Fruit fly (Drosophila melanogaster) whole organism, embryonic: ENCODE results near the gene Utx.

Source experiments
- CG10431 ChIP-seq: fragments of 200-800 bp; sonication (Bioruptor generic); optimal IDR thresholded peaks from 3 replicates; lab custom pipeline; 2018; ENCODE audit warnings: missing biosample characterization, mild to moderate bottlenecking, missing genetic modification characterization
- CG1233 ChIP-seq: fragments of 200-800 bp; sonication (Bioruptor generic); optimal IDR thresholded peaks from 4 replicates; lab custom pipeline; 2018; ENCODE audit warnings: missing biosample characterization, mild to moderate bottlenecking, missing genetic modification characterization
- CG12744 ChIP-seq: fragments of 200-800 bp; sonication (Bioruptor generic); optimal IDR thresholded peaks from 2 replicates; lab custom pipeline; 2016; ENCODE audit warnings: missing biosample characterization, missing genetic modification characterization
- CG12769 ChIP-seq: fragments of 200-800 bp; sonication (Bioruptor generic); optimal IDR thresholded peaks from 2 replicates; lab custom pipeline; 2019; ENCODE audit warnings: missing biosample characterization, mild to moderate bottlenecking, missing genetic modification characterization, moderate library complexity
- CG13775 ChIP-seq: fragments of 200-800 bp; sonication (Bioruptor generic); optimal IDR thresholded peaks from 3 replicates; lab custom pipeline; 2017; ENCODE audit warnings: missing biosample characterization, mild to moderate bottlenecking, missing genetic modification characterization
- CG14014 ChIP-seq: fragments of 200-800 bp; sonication (Bioruptor generic); IDR thresholded peaks from 2 replicates; pipeline ENCODE4 v1.3.6; 2022; ENCODE audit warnings: missing biosample characterization, missing genetic modification characterization
- CG14050 ChIP-seq: fragments of 200-800 bp; sonication (Bioruptor generic); IDR thresholded peaks from 3 replicates; pipeline ENCODE4 v1.3.6; 2022; ENCODE audit warnings: missing biosample characterization, missing genetic modification characterization
- CG18011 ChIP-seq: fragments of 200-800 bp; sonication (Bioruptor generic); optimal IDR thresholded peaks from 2 replicates; lab custom pipeline; 2017; ENCODE audit warnings: missing biosample characterization, missing genetic modification characterization, mild to moderate bottlenecking, moderate library complexity, missing genotype
- CG18599 ChIP-seq: fragments of 200-800 bp; sonication (Bioruptor generic); optimal IDR thresholded peaks from 3 replicates; lab custom pipeline; 2017; ENCODE audit warnings: missing biosample characterization, missing genetic modification characterization, mild to moderate bottlenecking, moderate library complexity, missing genetic modification reagents
- CG18764 ChIP-seq: fragments of 200-800 bp; sonication (Bioruptor generic); optimal IDR thresholded peaks from 3 replicates; lab custom pipeline; 2016; ENCODE audit warnings: missing biosample characterization, missing genetic modification characterization
- CG2202 ChIP-seq: fragments of 200-800 bp; sonication (Bioruptor generic); optimal IDR thresholded peaks from 2 replicates; lab custom pipeline; 2018; ENCODE audit warnings: missing biosample characterization, mild to moderate bottlenecking, missing genetic modification characterization
- CG42726 ChIP-seq: fragments of 200-800 bp; sonication (Bioruptor generic); IDR thresholded peaks from 2 replicates; pipeline ENCODE4 v1.3.6; 2022; ENCODE audit warnings: missing biosample characterization, missing genetic modification characterization; ENCODE audit not compliant: partially characterized antibody
- CG4360 ChIP-seq: fragments of 200-800 bp; sonication (Bioruptor generic); IDR thresholded peaks from 2 replicates; pipeline ENCODE4 v1.3.6; 2022; ENCODE audit warnings: missing biosample characterization, missing genetic modification characterization
- CG4617 ChIP-seq: fragments of 200-800 bp; sonication (Bioruptor generic); optimal IDR thresholded peaks from 3 replicates; lab custom pipeline; 2016; ENCODE audit warnings: missing biosample characterization, missing genetic modification characterization, borderline replicate concordance
- CG4820 ChIP-seq: fragments of 200-800 bp; sonication (Bioruptor generic); optimal IDR thresholded peaks from 3 replicates; lab custom pipeline; 2016; ENCODE audit warnings: missing biosample characterization, missing genetic modification characterization
- CG5953 ChIP-seq: fragments of 200-800 bp; sonication (Bioruptor generic); IDR thresholded peaks from 2 replicates; pipeline ENCODE4 v1.3.6; 2022; ENCODE audit warnings: missing biosample characterization, missing genetic modification characterization
- CG7271 ChIP-seq: fragments of 200-800 bp; sonication (Bioruptor generic); optimal IDR thresholded peaks from 2 replicates; lab custom pipeline; 2018; ENCODE audit warnings: missing biosample characterization, mild to moderate bottlenecking, missing genetic modification characterization, moderate library complexity
- CG7372 ChIP-seq: fragments of 200-800 bp; sonication (Bioruptor generic); IDR thresholded peaks from 2 replicates; pipeline ENCODE4 v1.3.6; 2022; ENCODE audit warnings: missing biosample characterization, missing genetic modification characterization
- CG7786 ChIP-seq: fragments of 200-800 bp; sonication (Bioruptor generic); optimal IDR thresholded peaks from 2 replicates; lab custom pipeline; 2016; ENCODE audit warnings: missing biosample characterization, missing genetic modification characterization
- CG8388 ChIP-seq: fragments of 200-800 bp; sonication (Bioruptor generic); optimal IDR thresholded peaks from 2 replicates; lab custom pipeline; 2019; ENCODE audit warnings: missing biosample characterization, mild to moderate bottlenecking, missing genetic modification characterization, moderate library complexity
- Camta ChIP-seq: fragments of 200-800 bp; sonication (Bioruptor generic); optimal IDR thresholded peaks from 2 replicates; lab custom pipeline; 2016; ENCODE audit warnings: missing biosample characterization, missing genetic modification characterization
- D19B ChIP-seq: fragments of 200-800 bp; sonication (Bioruptor generic); optimal IDR thresholded peaks from 2 replicates; lab custom pipeline; 2017; ENCODE audit warnings: missing biosample characterization, mild to moderate bottlenecking, missing genetic modification characterization
- Dfd ChIP-seq, 2 experiments: fragments of >200 bp; optimal IDR thresholded peaks; 2 replicates each; lab custom pipeline; 2017; ENCODE audit warnings: missing biosample characterization in 2 of 2, missing genetic modification characterization in 2 of 2
- Drgx ChIP-seq: fragments of 200-800 bp; sonication (Bioruptor generic); IDR thresholded peaks from 2 replicates; pipeline ENCODE4 v1.3.6; 2022; ENCODE audit warnings: missing biosample characterization, missing genetic modification characterization
- Ets65A ChIP-seq: fragments of 200-800 bp; sonication (Bioruptor generic); peaks from one replicate; lab custom pipeline; 2016; ENCODE audit warnings: missing biosample characterization, missing genetic modification characterization
- Ets97D ChIP-seq: fragments of 200-800 bp; sonication (Bioruptor generic); optimal IDR thresholded peaks from 3 replicates; lab custom pipeline; 2016; ENCODE audit warnings: missing biosample characterization, missing genetic modification characterization
- HLHmδ ChIP-seq: fragments of 200-800 bp; sonication (Bioruptor generic); optimal IDR thresholded peaks from 2 replicates; lab custom pipeline; 2018; ENCODE audit warnings: missing biosample characterization, mild to moderate bottlenecking, missing genetic modification characterization, moderate library complexity
- Kr ChIP-seq: fragments of 200-800 bp; sonication (Bioruptor generic); optimal IDR thresholded peaks from 2 replicates; lab custom pipeline; 2017; ENCODE audit warnings: missing biosample characterization, mild to moderate bottlenecking, missing genetic modification characterization
- Sox100B ChIP-seq: fragments of 200-800 bp; sonication (Bioruptor generic); optimal IDR thresholded peaks from 3 replicates; lab custom pipeline; 2018; ENCODE audit warnings: missing biosample characterization, mild to moderate bottlenecking, missing genetic modification characterization
- Stat92E ChIP-seq, 3 experiments: fragments of >200 bp in 2 of 3; fragments of 200-800 bp in 1 of 3; sonication (Bioruptor generic) in 1 of 3; optimal IDR thresholded peaks; 2 replicates each; lab custom pipeline; 2017 to 2019; ENCODE audit warnings: missing biosample characterization in 3 of 3, missing genetic modification characterization in 3 of 3, mild to moderate bottlenecking in 1 of 3, moderate library complexity in 1 of 3
- Xbp1 ChIP-seq: fragments of 200-800 bp; sonication (Bioruptor generic); optimal IDR thresholded peaks from 3 replicates; lab custom pipeline; 2016; ENCODE audit warnings: missing biosample characterization, mild to moderate bottlenecking, missing genetic modification characterization
- YL-1 ChIP-seq: fragments of 200-800 bp; sonication (Bioruptor generic); optimal IDR thresholded peaks from 3 replicates; lab custom pipeline; 2017; ENCODE audit warnings: missing biosample characterization, mild to moderate bottlenecking, missing genetic modification characterization
- ase ChIP-seq: fragments of 200-800 bp; sonication (Bioruptor generic); IDR thresholded peaks from 3 replicates; pipeline ENCODE4 v1.3.6; 2022; ENCODE audit warnings: missing biosample characterization, missing genetic modification characterization
- caup ChIP-seq: fragments of 200-800 bp; sonication (Bioruptor generic); optimal IDR thresholded peaks from 3 replicates; lab custom pipeline; 2017; ENCODE audit warnings: missing biosample characterization, mild to moderate bottlenecking, missing genetic modification characterization, moderate library complexity; ENCODE audit not compliant: severe bottlenecking
- corto ChIP-seq: fragments of 200-800 bp; sonication (Bioruptor generic); optimal IDR thresholded peaks from 2 replicates; lab custom pipeline; 2016; ENCODE audit warnings: missing biosample characterization, mild to moderate bottlenecking, missing genetic modification characterization, moderate library complexity
- dm ChIP-seq: fragments of 200-800 bp; sonication (Bioruptor generic); optimal IDR thresholded peaks from 3 replicates; lab custom pipeline; 2016; ENCODE audit warnings: missing biosample characterization, missing genetic modification characterization
- kah ChIP-seq: fragments of 200-800 bp; sonication (Bioruptor generic); optimal IDR thresholded peaks from 2 replicates; lab custom pipeline; 2018; ENCODE audit warnings: missing biosample characterization, mild to moderate bottlenecking, missing genetic modification characterization
- klu ChIP-seq: fragments of 200-800 bp; sonication (Bioruptor generic); IDR thresholded peaks from 2 replicates; pipeline ENCODE4 v1.3.6; 2022; ENCODE audit warnings: missing biosample characterization, missing genetic modification characterization
- kni ChIP-seq: fragments of 200-800 bp; sonication (Bioruptor generic); optimal IDR thresholded peaks from 3 replicates; lab custom pipeline; 2017; ENCODE audit warnings: mild to moderate bottlenecking, missing biosample characterization, missing genetic modification reagents, missing genetic modification characterization
- lab ChIP-seq: fragments of 200-800 bp; sonication (Bioruptor generic); optimal IDR thresholded peaks from 3 replicates; lab custom pipeline; 2017; ENCODE audit warnings: missing biosample characterization, missing genetic modification characterization, mild to moderate bottlenecking, moderate library complexity, missing genetic modification reagents
- org-1 ChIP-seq: fragments of 200-800 bp; sonication (Bioruptor generic); optimal IDR thresholded peaks from 2 replicates; lab custom pipeline; 2017; ENCODE audit warnings: missing biosample characterization, missing genetic modification characterization
- pfk ChIP-seq: fragments of 200-800 bp; sonication (Bioruptor generic); optimal IDR thresholded peaks from 2 replicates; lab custom pipeline; 2018; ENCODE audit warnings: missing biosample characterization, mild to moderate bottlenecking, missing genetic modification characterization, moderate library complexity
- psq ChIP-seq: fragments of 200-800 bp; sonication (Bioruptor generic); optimal IDR thresholded peaks from 2 replicates; lab custom pipeline; 2017; ENCODE audit warnings: missing biosample characterization, missing genetic modification characterization
- sc ChIP-seq, 3 experiments: fragments of >200 bp in 2 of 3; fragments of 200-800 bp in 1 of 3; sonication (Bioruptor generic) in 1 of 3; optimal IDR thresholded peaks; 2 replicates in 2 of 3; 3 replicates in 1 of 3; lab custom pipeline; 2017; ENCODE audit warnings: mild to moderate bottlenecking in 1 of 3, missing biosample characterization in 1 of 3, missing genetic modification characterization in 1 of 3, missing genetic modification reagents in 1 of 3
- sr ChIP-seq: fragments of 200-800 bp; sonication (Bioruptor generic); IDR thresholded peaks from 3 replicates; pipeline ENCODE4 v1.3.6; 2022; ENCODE audit warnings: missing biosample characterization, missing genetic modification characterization
- trem ChIP-seq: fragments of 200-800 bp; optimal IDR thresholded peaks from 3 replicates; lab custom pipeline; 2019; ENCODE audit warnings: missing biosample characterization, mild to moderate bottlenecking, missing genetic modification characterization, moderate library complexity
- tup ChIP-seq: fragments of 200-800 bp; sonication (Bioruptor generic); optimal IDR thresholded peaks from 2 replicates; lab custom pipeline; 2016; ENCODE audit warnings: missing biosample characterization, mild to moderate bottlenecking, missing genetic modification characterization, moderate library complexity
- vvl ChIP-seq: fragments of 200-800 bp; sonication (Bioruptor generic); IDR thresholded peaks from 2 replicates; pipeline ENCODE4 v1.3.6; 2022; ENCODE audit warnings: missing biosample characterization, missing genetic modification characterization
- wor ChIP-seq: fragments of 200-800 bp; sonication (Bioruptor generic); IDR thresholded peaks from 2 replicates; pipeline ENCODE4 v1.3.6; 2022; ENCODE audit warnings: missing biosample characterization, missing genetic modification characterization

Gene Utx

DNA sequence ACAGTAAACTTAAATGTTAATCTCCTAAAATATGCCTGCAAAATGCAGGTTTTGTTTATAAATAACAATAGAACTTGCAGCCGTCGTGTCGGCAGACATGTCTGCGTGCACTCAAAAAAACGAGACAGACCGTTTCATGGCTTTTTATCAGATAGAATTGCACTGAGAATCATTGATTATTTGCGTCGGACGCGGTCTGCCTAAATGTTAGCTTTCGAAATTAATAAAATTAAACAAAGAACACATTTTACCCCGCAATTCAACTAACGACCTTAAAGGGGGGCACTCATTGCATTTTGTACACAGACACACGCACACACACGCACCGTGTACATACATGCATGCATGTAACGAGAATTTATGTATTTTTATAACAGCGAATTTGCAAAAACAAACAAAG lies 1.8 kb downstream of the Utx start (continued):
- no peak for TF ChIP-seq HLHmδ

- TF ChIP-seq CG2202 (tag; lab: Kevin White, UChicago) = no peak
- no peak for TF ChIP-seq tup (GFP tag; lab: Kevin White, UChicago)
- no peak for TF ChIP-seq dm
- no peak for TF ChIP-seq CG4360 (GFP tag; lab: Robert Waterston, UW)
- TF ChIP-seq D19B (GFP tag; lab: Kevin White, UChicago) = no peak
- peak; percentile 46 for TF ChIP-seq CG8388 (GFP tag; lab: Kevin White, UChicago)
- peak; percentile 44 for TF ChIP-seq kah (GFP tag; lab: Kevin White, UChicago)
- peak; percentile 34 for TF ChIP-seq CG10431
- 0 out of 2 replicates have a peak, but pooled peaks have one; percentile 16 for TF ChIP-seq CG5953 (GFP tag; lab: Robert Waterston, UW)
- peak; percentile 50 for TF ChIP-seq trem (tag; lab: Kevin White, UChicago)
- no peak for TF ChIP-seq klu (GFP tag; lab: Robert Waterston, UW)
- TF ChIP-seq CG7786 (GFP tag; lab: Kevin White, UChicago) = no peak
- TF ChIP-seq corto (GFP tag; lab: Kevin White, UChicago) = no peak
- TF ChIP-seq CG12744 (GFP tag; lab: Kevin White, UChicago) = no peak
- no peak for TF ChIP-seq caup
- TF ChIP-seq wor (GFP tag; lab: Robert Waterston, UW) = peak; percentile 12; the same call in 1 of the 2 replicates
- TF ChIP-seq Camta (GFP tag; lab: Kevin White, UChicago) = no peak
- TF ChIP-seq Ets97D (GFP tag; lab: Kevin White, UChicago) = no peak
- no peak for TF ChIP-seq Kr
- no peak for TF ChIP-seq CG18011
- no peak for TF ChIP-seq CG7372 (GFP tag; lab: Robert Waterston, UW)
- TF ChIP-seq sc (optimal IDR thresholded peaks at IDR 0.05; lab: Kevin White, UChicago) = no peak
- TF ChIP-seq sc (GFP tag; optimal IDR thresholded peaks at IDR 0.05; lab: Kevin White, UChicago) = no peak
- TF ChIP-seq org-1 (GFP tag; lab: Kevin White, UChicago) = no peak
- no peak for TF ChIP-seq CG14050 (GFP tag; lab: Robert Waterston, UW)
- peak; percentile 4 for TF ChIP-seq YL-1
- TF ChIP-seq Ets65A = no peak
- TF ChIP-seq vvl (GFP tag; lab: Robert Waterston, UW) = peak; percentile 33; the same call in 1 of the 2 replicates
- TF ChIP-seq Stat92E (GFP tag; optimal IDR thresholded peaks at IDR 0.05; lab: Kevin White, UChicago) = no peak
- peak; percentile 5 for TF ChIP-seq CG18764 (GFP tag; lab: Kevin White, UChicago)
- TF ChIP-seq Dfd (GFP tag; optimal IDR thresholded peaks at IDR 0.05; lab: Kevin White, UChicago) = no peak
- TF ChIP-seq sr (GFP tag; lab: Robert Waterston, UW) = no peak
- no peak for TF ChIP-seq ase (GFP tag; lab: Robert Waterston, UW)
- peak; percentile 45 for TF ChIP-seq CG13775 (GFP tag; lab: Kevin White, UChicago)
- TF ChIP-seq Drgx (GFP tag; lab: Robert Waterston, UW) = peak; percentile 74
- TF ChIP-seq CG18599 = no peak
- TF ChIP-seq CG1233 (GFP tag; lab: Kevin White, UChicago) = peak; percentile 5
- TF ChIP-seq CG4820 (GFP tag; lab: Kevin White, UChicago) = peak; percentile 41
- TF ChIP-seq kni = no peak
- no peak for TF ChIP-seq lab
- TF ChIP-seq CG7271 (tag; lab: Kevin White, UChicago) = peak; percentile 41
- no peak for TF ChIP-seq CG4617 (GFP tag; lab: Kevin White, UChicago)
- no peak for TF ChIP-seq psq (GFP tag; lab: Kevin White, UChicago)
- TF ChIP-seq pfk (GFP tag; lab: Kevin White, UChicago) = no peak
- no peak for TF ChIP-seq CG12769 (tag; lab: Kevin White, UChicago)
- no peak for TF ChIP-seq Xbp1 (GFP tag; lab: Kevin White, UChicago)
- TF ChIP-seq Sox100B = peak; percentile 63
- no peak for TF ChIP-seq CG14014 (GFP tag; lab: Robert Waterston, UW)
- TF ChIP-seq CG42726 = no peak
These were observed 2.2 kb downstream of the Utx start for dm6 chr2L:10276436-10276835.
